Worm (Caenorhabditis elegans): Measurements from ENCODE around the gene str-46.

str-46 gene

DNA sequence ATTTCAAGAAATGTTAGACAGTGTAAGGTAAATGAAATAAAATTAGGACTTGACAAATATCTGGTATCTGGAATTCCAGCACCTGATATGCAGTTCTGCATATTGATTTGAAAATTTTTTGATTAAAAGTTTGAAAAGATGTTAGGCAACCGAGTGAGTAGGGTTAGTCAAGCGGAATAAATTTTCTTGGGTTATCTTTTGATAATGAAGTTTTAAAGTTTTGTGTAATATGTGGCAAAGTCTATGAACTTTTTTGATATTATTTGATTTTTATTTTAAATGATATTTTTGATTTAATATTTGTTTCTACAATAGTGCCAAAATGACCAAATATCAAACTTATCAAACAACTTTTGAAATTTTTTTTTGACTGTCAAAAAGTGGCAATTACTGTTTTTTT lies 30.3 kb downstream of the str-46 start, which contains the start of gene srh-241:
srh-241 (minus strand) TSS at position 101 of the 400 bp plus-strand sequence.
- no peak for TF ChIP-seq fkh-2 (tag; optimal IDR thresholded peaks at IDR 0.05)
- TF ChIP-seq nhr-28 (tag; optimal IDR thresholded peaks at IDR 0.05) = no peak
- no peak for TF ChIP-seq ama-1 (optimal IDR thresholded peaks at IDR 0.05)
- no peak for TF ChIP-seq nhr-77 (tag; optimal IDR thresholded peaks at IDR 0.05)
- no peak for TF ChIP-seq nhr-43 (tag; optimal IDR thresholded peaks at IDR 0.05; ENCODE audit: poor library complexity, severe bottlenecking)

DNA sequence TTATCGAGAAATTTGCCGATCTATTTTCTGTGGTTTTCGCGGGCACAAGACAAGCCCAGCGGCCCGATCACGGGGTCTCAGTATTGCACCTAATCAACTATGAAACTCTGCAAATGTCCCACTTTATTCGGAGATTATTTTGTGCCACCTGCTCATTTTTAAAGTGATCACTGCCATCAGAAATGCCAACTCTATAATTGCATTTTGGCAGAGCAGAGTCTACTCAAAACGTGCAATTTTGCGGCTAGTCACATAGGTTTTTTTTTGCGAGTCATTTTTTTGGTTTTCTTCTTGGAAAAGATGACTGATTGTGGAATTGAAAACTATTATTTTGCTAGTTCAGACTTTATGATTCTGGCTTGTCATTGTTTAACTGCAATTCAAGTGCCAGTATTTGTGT lies 34.9 kb downstream of the str-46 start, which contains the start of gene srh-240:
srh-240 (plus strand) TSS at position 301 of the 400 bp plus-strand sequence.
- TF ChIP-seq snpc-4 (tag; optimal IDR thresholded peaks at IDR 0.05) (no peak), elt-2 (tag; optimal IDR thresholded peaks at IDR 0.05) (no peak), nhr-23 (tag; optimal IDR thresholded peaks at IDR 0.05) (no peak), ztf-4 (tag; optimal IDR thresholded peaks at IDR 0.05) (no peak), ama-1 (optimal IDR thresholded peaks at IDR 0.05) (no peak), egl-5 (tag; optimal IDR thresholded peaks at IDR 0.05) (no peak), mdl-1 (tag; optimal IDR thresholded peaks at IDR 0.05) (no peak), skn-1 (tag; optimal IDR thresholded peaks at IDR 0.05) (no peak), pha-4 (tag; optimal IDR thresholded peaks at IDR 0.05) (no peak), unc-62 (GFP tag; optimal IDR thresholded peaks at IDR 0.05) (no peak), lin-15B (tag; optimal IDR thresholded peaks at IDR 0.05) (no peak), eor-1 (tag; optimal IDR thresholded peaks at IDR 0.05) (no peak), fkh-2 (tag; optimal IDR thresholded peaks at IDR 0.05) (no peak), mml-1 (tag; optimal IDR thresholded peaks at IDR 0.05) (no peak), ceh-9 (tag; optimal IDR thresholded peaks at IDR 0.05) (no peak), fos-1 (tag; optimal IDR thresholded peaks at IDR 0.05) (no peak), tbx-2 (tag; optimal IDR thresholded peaks at IDR 0.05) (no peak)

DNA sequence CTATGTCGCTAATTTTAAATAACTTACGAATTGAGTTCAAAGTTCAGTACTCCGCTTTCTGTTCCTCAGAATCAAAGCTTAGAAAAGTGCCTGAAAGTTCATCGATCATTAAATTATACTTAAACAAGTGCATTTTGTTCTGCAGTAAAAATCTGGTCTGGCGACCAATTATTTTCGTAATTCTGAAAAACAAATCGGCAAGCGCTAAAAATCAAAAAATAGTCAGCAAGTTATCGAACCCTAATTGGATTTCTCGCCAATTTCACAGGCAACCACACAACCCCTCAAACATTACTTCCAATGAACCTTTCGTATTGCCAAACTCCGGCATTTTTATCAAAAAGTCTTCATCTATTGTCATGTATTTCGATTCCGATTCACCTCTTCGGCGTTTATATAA lies 36.7 kb downstream of the str-46 start, which contains the start of gene srh-272:
srh-272 (plus strand) TSS at position 301 of the 400 bp plus-strand sequence.
- TF ChIP-seq nhr-237 (tag; optimal IDR thresholded peaks at IDR 0.05) = no peak
- no peak for TF ChIP-seq ztf-11 (tag; optimal IDR thresholded peaks at IDR 0.05)
- no peak for TF ChIP-seq ZK546.5 (tag; optimal IDR thresholded peaks at IDR 0.05)

DNA sequence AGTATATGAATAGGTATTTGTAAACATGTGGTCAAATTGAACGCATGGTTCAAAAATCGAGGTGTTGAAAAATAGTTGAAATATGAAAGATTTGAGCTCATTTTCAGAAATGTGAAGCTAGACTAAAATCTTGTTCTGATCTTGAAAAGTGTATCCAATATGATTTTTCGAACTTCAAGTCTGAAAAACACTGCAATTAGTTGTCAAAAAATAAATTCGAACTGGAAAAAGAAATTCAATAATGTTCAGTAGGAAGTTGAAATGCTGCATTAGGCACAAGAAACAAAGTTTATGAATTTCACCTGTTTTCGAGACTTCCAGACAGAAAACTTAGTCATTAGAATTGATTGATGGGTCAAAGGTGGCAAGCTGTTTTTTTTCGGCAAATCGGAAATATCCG lies 38.3 kb downstream of the str-46 start, which contains the start of gene srh-270:
srh-270 (minus strand) TSS at position 101 of the 400 bp plus-strand sequence.
- TF ChIP-seq zag-1 (tag; optimal IDR thresholded peaks at IDR 0.05) (no peak), lsy-12 (tag; optimal IDR thresholded peaks at IDR 0.05) (no peak), fkh-2 (tag; optimal IDR thresholded peaks at IDR 0.05) (no peak), nhr-12 (tag; optimal IDR thresholded peaks at IDR 0.05) (no peak), elt-1 (tag; optimal IDR thresholded peaks at IDR 0.05) (no peak), nhr-77 (tag; optimal IDR thresholded peaks at IDR 0.05) (no peak), ceh-28 (tag; optimal IDR thresholded peaks at IDR 0.05) (no peak), nhr-11 (tag; optimal IDR thresholded peaks at IDR 0.05) (no peak), ceh-82 (tag; optimal IDR thresholded peaks at IDR 0.05) (no peak), nhr-23 (tag; optimal IDR thresholded peaks at IDR 0.05) (no peak), R02D3.7 (tag; optimal IDR thresholded peaks at IDR 0.05) (no peak), ZK546.5 (tag; optimal IDR thresholded peaks at IDR 0.05) (no peak), ama-1 (optimal IDR thresholded peaks at IDR 0.05) (no peak), jun-1 (tag; optimal IDR thresholded peaks at IDR 0.05) (no peak), hmg-11 (tag; optimal IDR thresholded peaks at IDR 0.05) (no peak)

DNA sequence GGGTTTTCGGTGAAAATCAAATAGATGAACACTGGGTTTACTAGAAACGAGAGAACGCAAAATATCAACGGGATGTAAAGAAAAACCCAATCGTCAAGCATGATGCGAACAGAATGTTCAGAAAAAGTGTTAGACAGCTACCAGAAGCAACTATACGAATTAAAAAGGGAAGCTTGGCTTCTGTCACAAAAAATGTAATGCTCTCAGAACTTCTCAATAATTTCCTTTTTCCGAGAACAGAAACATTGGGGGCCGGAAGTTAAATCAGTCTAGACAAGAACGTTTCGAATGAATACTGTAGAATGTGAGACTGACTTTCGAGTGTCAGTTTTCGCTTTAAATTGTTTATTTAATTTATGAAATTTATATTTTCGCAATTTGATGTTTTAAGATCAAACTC lies 40.0 kb downstream of the str-46 start, which contains the start of gene srj-54:
srj-54 (minus strand) TSS at position 101 of the 400 bp plus-strand sequence.
- TF ChIP-seq daf-12 (tag; optimal IDR thresholded peaks at IDR 0.05) = no peak
- TF ChIP-seq nhr-11 (tag; optimal IDR thresholded peaks at IDR 0.05) = no peak
- no peak for TF ChIP-seq nhr-77 (tag; optimal IDR thresholded peaks at IDR 0.05)
- no peak for TF ChIP-seq ceh-16 (tag; optimal IDR thresholded peaks at IDR 0.05)
- no peak for TF ChIP-seq nhr-12 (tag; optimal IDR thresholded peaks at IDR 0.05)
- no peak for TF ChIP-seq snpc-4 (tag; optimal IDR thresholded peaks at IDR 0.05)
- TF ChIP-seq ceh-28 (tag; optimal IDR thresholded peaks at IDR 0.05) = no peak
- no peak for TF ChIP-seq R02D3.7 (tag; optimal IDR thresholded peaks at IDR 0.05)
- no peak for TF ChIP-seq pha-4 (tag; optimal IDR thresholded peaks at IDR 0.05)
- TF ChIP-seq nhr-28 (tag; optimal IDR thresholded peaks at IDR 0.05) = no peak
- no peak for TF ChIP-seq elt-3 (tag; optimal IDR thresholded peaks at IDR 0.05)
- TF ChIP-seq eor-1 (tag; optimal IDR thresholded peaks at IDR 0.05) = no peak
- no peak for TF ChIP-seq unc-62 (GFP tag; optimal IDR thresholded peaks at IDR 0.05)
